Worm (Caenorhabditis elegans): ENCODE measurements around the gene dgk-4.

- TF ChIP-seq fkh-6 (tag; optimal IDR thresholded peaks at IDR 0.05), result no peak
- TF ChIP-seq ceh-48 (tag; optimal IDR thresholded peaks at IDR 0.05), result no peak
- TF ChIP-seq rnt-1 (tag; optimal IDR thresholded peaks at IDR 0.05), result no peak
- TF ChIP-seq odd-2 (tag; optimal IDR thresholded peaks at IDR 0.05), result no peak
- no peak for TF ChIP-seq lim-6 (tag; optimal IDR thresholded peaks at IDR 0.05)
- no peak for TF ChIP-seq Y22D7AL.16 (tag; optimal IDR thresholded peaks at IDR 0.05)
- no peak for TF ChIP-seq hlh-13 (GFP tag; optimal IDR thresholded peaks at IDR 0.05)
- no peak for TF ChIP-seq unc-86 (tag; optimal IDR thresholded peaks at IDR 0.05)
- no peak for TF ChIP-seq dve-1 (tag; optimal IDR thresholded peaks at IDR 0.05)
- no peak for TF ChIP-seq hlh-30 (tag; optimal IDR thresholded peaks at IDR 0.05; ENCODE audit: insufficient read depth)
- no peak for TF ChIP-seq ceh-18 (tag; optimal IDR thresholded peaks at IDR 0.05)
- TF ChIP-seq hlh-15 (tag; optimal IDR thresholded peaks at IDR 0.05), result no peak
- no peak for TF ChIP-seq fkh-10 (GFP tag; optimal IDR thresholded peaks at IDR 0.05)
Observed at ce11 chrIV:8602877-8603276, 28.3 kb upstream of the dgk-4 start, which contains the start of gene Y59H11AR.10.

Data from whole organism, late embryonic.